Fruit fly (Drosophila melanogaster) whole organism, embryonic: ENCODE results near the gene Ssl2.

Source experiments
- Atf-2 ChIP-seq: fragments of 200-800 bp; sonication (Bioruptor generic); optimal IDR thresholded peaks from 2 replicates; lab custom pipeline; 2016; ENCODE audit warnings: missing biosample characterization, missing genetic modification characterization
- C15 ChIP-seq: fragments of 200-800 bp; sonication (Bioruptor generic); IDR thresholded peaks from 3 replicates; pipeline ENCODE4 v1.3.6; 2022; ENCODE audit warnings: missing biosample characterization, missing genetic modification characterization
- CG10366 ChIP-seq: fragments of 200-800 bp; sonication (Bioruptor generic); IDR thresholded peaks from 2 replicates; pipeline ENCODE4 v1.3.6; 2022; ENCODE audit warnings: missing biosample characterization, missing genetic modification characterization
- CG15601 ChIP-seq: fragments of 200-800 bp; sonication (Bioruptor generic); optimal IDR thresholded peaks from 3 replicates; lab custom pipeline; 2019; ENCODE audit warnings: missing biosample characterization, mild to moderate bottlenecking, missing genetic modification characterization, moderate library complexity
- CG16779 ChIP-seq: fragments of 200-800 bp; sonication (Bioruptor generic); IDR thresholded peaks from 2 replicates; pipeline ENCODE4 v1.3.6; 2022; ENCODE audit warnings: missing biosample characterization, missing genetic modification characterization
- CG18011 ChIP-seq: fragments of 200-800 bp; sonication (Bioruptor generic); optimal IDR thresholded peaks from 2 replicates; lab custom pipeline; 2017; ENCODE audit warnings: missing biosample characterization, missing genetic modification characterization, mild to moderate bottlenecking, moderate library complexity, missing genotype
- CG1832 ChIP-seq: fragments of 200-800 bp; sonication (Bioruptor generic); optimal IDR thresholded peaks from 2 replicates; lab custom pipeline; 2017; ENCODE audit warnings: missing biosample characterization, mild to moderate bottlenecking, missing genetic modification characterization, inconsistent platforms
- CG2199 ChIP-seq: fragments of 200-800 bp; sonication (Bioruptor generic); IDR thresholded peaks from 3 replicates; pipeline ENCODE4 v1.3.6; 2022; ENCODE audit warnings: missing biosample characterization, missing genetic modification characterization
- CG2678 ChIP-seq: fragments of 200-800 bp; sonication (Bioruptor generic); optimal IDR thresholded peaks from 3 replicates; lab custom pipeline; 2019; ENCODE audit warnings: missing biosample characterization, mild to moderate bottlenecking, missing genetic modification characterization, moderate library complexity
- CG30403 ChIP-seq: fragments of 200-800 bp; sonication (Bioruptor generic); optimal IDR thresholded peaks from 3 replicates; lab custom pipeline; 2016; ENCODE audit warnings: missing biosample characterization, missing genetic modification characterization
- CG30431 ChIP-seq: fragments of 200-800 bp; sonication (Bioruptor generic); optimal IDR thresholded peaks from 2 replicates; lab custom pipeline; 2017; ENCODE audit warnings: missing biosample characterization, missing genetic modification characterization
- CG4282 ChIP-seq: fragments of 200-800 bp; sonication (Bioruptor generic); optimal IDR thresholded peaks from 2 replicates; lab custom pipeline; 2016; ENCODE audit warnings: missing biosample characterization, missing genetic modification characterization
- CG4854 ChIP-seq: fragments of 200-800 bp; sonication (Bioruptor generic); optimal IDR thresholded peaks from 2 replicates; lab custom pipeline; 2016; ENCODE audit warnings: missing biosample characterization, missing genetic modification characterization, inconsistent platforms
- CG6175 ChIP-seq: fragments of 200-800 bp; sonication (Bioruptor generic); IDR thresholded peaks from 3 replicates; pipeline ENCODE4 v1.3.6; 2022; ENCODE audit warnings: missing biosample characterization, missing genetic modification characterization
- CG7372 ChIP-seq: fragments of 200-800 bp; sonication (Bioruptor generic); IDR thresholded peaks from 2 replicates; pipeline ENCODE4 v1.3.6; 2022; ENCODE audit warnings: missing biosample characterization, missing genetic modification characterization
- CG8281 ChIP-seq: fragments of 200-800 bp; sonication (Bioruptor generic); optimal IDR thresholded peaks from 2 replicates; lab custom pipeline; 2018; ENCODE audit warnings: missing biosample characterization, mild to moderate bottlenecking, missing genetic modification characterization, moderate library complexity
- CG8290 ChIP-seq, 3 experiments: fragments of 200-800 bp; sonication (Bioruptor generic); optimal IDR thresholded peaks; 2 replicates each; lab custom pipeline; 2016 to 2019; ENCODE audit warnings: missing biosample characterization in 3 of 3, missing genetic modification characterization in 3 of 3, mild to moderate bottlenecking in 2 of 3, moderate library complexity in 1 of 3
- CrebB ChIP-seq: fragments of 200-800 bp; sonication (Bioruptor generic); optimal IDR thresholded peaks from 3 replicates; lab custom pipeline; 2018; ENCODE audit warnings: missing biosample characterization, mild to moderate bottlenecking, missing genetic modification characterization
- Fer1 ChIP-seq: fragments of 200-800 bp; sonication (Bioruptor generic); optimal IDR thresholded peaks from 2 replicates; lab custom pipeline; 2017; ENCODE audit warnings: missing biosample characterization, mild to moderate bottlenecking, missing genetic modification characterization
- HLHmδ ChIP-seq: fragments of 200-800 bp; sonication (Bioruptor generic); optimal IDR thresholded peaks from 2 replicates; lab custom pipeline; 2018; ENCODE audit warnings: missing biosample characterization, mild to moderate bottlenecking, missing genetic modification characterization, moderate library complexity
- HmgZ ChIP-seq: fragments of 200-800 bp; sonication (Bioruptor generic); optimal IDR thresholded peaks from 2 replicates; lab custom pipeline; 2018; ENCODE audit warnings: missing biosample characterization, mild to moderate bottlenecking, missing genetic modification characterization
- Hr39 ChIP-seq: fragments of >200 bp; optimal IDR thresholded peaks from 2 replicates; lab custom pipeline; 2017
- Opbp ChIP-seq: fragments of 200-800 bp; sonication (Bioruptor generic); IDR thresholded peaks from 3 replicates; pipeline ENCODE4 v1.3.6; 2022; ENCODE audit warnings: missing biosample characterization, missing genetic modification characterization; ENCODE audit not compliant: partially characterized antibody
- Ravus ChIP-seq: fragments of 200-800 bp; sonication (Bioruptor generic); IDR thresholded peaks from 2 replicates; pipeline ENCODE4 v1.3.6; 2022; ENCODE audit warnings: missing biosample characterization, missing genetic modification characterization
- Rx ChIP-seq: fragments of 200-800 bp; sonication (Bioruptor generic); IDR thresholded peaks from 2 replicates; pipeline ENCODE4 v1.3.6; 2022; ENCODE audit warnings: missing biosample characterization, missing genetic modification characterization
- Taf1 ChIP-seq: fragments of 200-800 bp; sonication (Bioruptor generic); IDR thresholded peaks from 2 replicates; pipeline ENCODE4 v1.3.6; 2022; ENCODE audit warnings: missing biosample characterization, missing genetic modification characterization
- YL-1 ChIP-seq: fragments of 200-800 bp; sonication (Bioruptor generic); optimal IDR thresholded peaks from 3 replicates; lab custom pipeline; 2017; ENCODE audit warnings: missing biosample characterization, mild to moderate bottlenecking, missing genetic modification characterization
- ab ChIP-seq: fragments of 200-800 bp; sonication (Bioruptor generic); optimal IDR thresholded peaks from 2 replicates; lab custom pipeline; 2016; ENCODE audit warnings: missing biosample characterization, missing genetic modification characterization
- al ChIP-seq: fragments of 200-800 bp; sonication (Bioruptor generic); IDR thresholded peaks from 2 replicates; pipeline ENCODE4 v1.3.6; 2022; ENCODE audit warnings: missing biosample characterization, missing genetic modification characterization
- ato ChIP-seq: fragments of 200-800 bp; sonication (Bioruptor generic); IDR thresholded peaks from 2 replicates; pipeline ENCODE4 v1.3.6; 2022; ENCODE audit warnings: missing biosample characterization, missing genetic modification characterization; ENCODE audit not compliant: partially characterized antibody
- bowl ChIP-seq: fragments of 200-800 bp; sonication (Bioruptor generic); IDR thresholded peaks from 2 replicates; pipeline ENCODE4 v1.3.6; 2022; ENCODE audit warnings: missing biosample characterization, missing genetic modification characterization
- dimm ChIP-seq: fragments of 200-800 bp; sonication (Bioruptor generic); IDR thresholded peaks from 2 replicates; pipeline ENCODE4 v1.3.6; 2022; ENCODE audit warnings: missing biosample characterization, missing genetic modification characterization
- en ChIP-seq: fragments of 200-800 bp; sonication (Bioruptor generic); optimal IDR thresholded peaks from 2 replicates; lab custom pipeline; 2016; ENCODE audit warnings: missing biosample characterization, missing genetic modification characterization
- exex ChIP-seq: fragments of 200-800 bp; sonication (Bioruptor generic); optimal IDR thresholded peaks from 4 replicates; lab custom pipeline; 2018; ENCODE audit warnings: missing biosample characterization, mild to moderate bottlenecking, missing genetic modification characterization, moderate library complexity
- her ChIP-seq: fragments of 200-800 bp; sonication (Bioruptor generic); optimal IDR thresholded peaks from 2 replicates; lab custom pipeline; 2016; ENCODE audit warnings: missing biosample characterization, missing genetic modification characterization
- insv ChIP-seq, 2 experiments: fragments of 200-800 bp; sonication (Bioruptor generic); optimal IDR thresholded peaks; 3 replicates each; lab custom pipeline; 2016 to 2018; ENCODE audit warnings: missing biosample characterization in 2 of 2, missing genetic modification characterization in 2 of 2
- jumu ChIP-seq: fragments of 200-800 bp; sonication (Bioruptor generic); optimal IDR thresholded peaks from 3 replicates; lab custom pipeline; 2016; ENCODE audit warnings: missing biosample characterization, missing genetic modification characterization
- klu ChIP-seq: fragments of 200-800 bp; sonication (Bioruptor generic); IDR thresholded peaks from 2 replicates; pipeline ENCODE4 v1.3.6; 2022; ENCODE audit warnings: missing biosample characterization, missing genetic modification characterization
- lilli ChIP-seq: fragments of 200-800 bp; sonication (Bioruptor generic); optimal IDR thresholded peaks from 3 replicates; lab custom pipeline; 2016; ENCODE audit warnings: missing biosample characterization, missing genetic modification characterization
- lola ChIP-seq, 3 experiments: fragments of >200 bp in 2 of 3; fragments of 200-800 bp in 1 of 3; sonication (Bioruptor generic) in 1 of 3; optimal IDR thresholded peaks; 2 replicates each; lab custom pipeline; 2017 to 2019; ENCODE audit warnings: missing biosample characterization in 3 of 3, missing genetic modification characterization in 3 of 3, mild to moderate bottlenecking in 1 of 3, moderate library complexity in 1 of 3
- nerfin-2 ChIP-seq: fragments of 200-800 bp; sonication (Bioruptor generic); IDR thresholded peaks from 2 replicates; pipeline ENCODE4 v1.3.6; 2022; ENCODE audit warnings: missing biosample characterization, missing genetic modification characterization; ENCODE audit not compliant: partially characterized antibody
- onecut ChIP-seq: fragments of 200-800 bp; sonication (Bioruptor generic); IDR thresholded peaks from 2 replicates; pipeline ENCODE4 v1.3.6; 2022; ENCODE audit warnings: missing biosample characterization, missing genetic modification characterization
- repo ChIP-seq: fragments of 200-800 bp; sonication (Bioruptor generic); optimal IDR thresholded peaks from 2 replicates; lab custom pipeline; 2016; ENCODE audit warnings: missing biosample characterization, missing genetic modification characterization
- ro ChIP-seq: fragments of 200-800 bp; sonication (Bioruptor generic); IDR thresholded peaks from 2 replicates; pipeline ENCODE4 v1.3.6; 2022; ENCODE audit warnings: missing biosample characterization, missing genetic modification characterization
- schlank ChIP-seq: fragments of 200-800 bp; sonication (Bioruptor generic); optimal IDR thresholded peaks from 2 replicates; lab custom pipeline; 2018; ENCODE audit warnings: missing biosample characterization, mild to moderate bottlenecking, missing genetic modification characterization
- sisA ChIP-seq: fragments of 200-800 bp; sonication (Bioruptor generic); IDR thresholded peaks from 2 replicates; pipeline ENCODE4 v1.3.6; 2022; ENCODE audit warnings: missing biosample characterization, missing genetic modification characterization
- slbo ChIP-seq: fragments of 200-800 bp; sonication (Bioruptor generic); IDR thresholded peaks from 2 replicates; pipeline ENCODE4 v1.3.6; 2022; ENCODE audit warnings: missing biosample characterization, missing genetic modification characterization
- slou ChIP-seq: fragments of 200-800 bp; sonication (Bioruptor generic); optimal IDR thresholded peaks from 3 replicates; lab custom pipeline; 2016; ENCODE audit warnings: missing biosample characterization, missing genetic modification characterization
- ssp ChIP-seq: fragments of 200-800 bp; sonication (Bioruptor generic); IDR thresholded peaks from 2 replicates; pipeline ENCODE4 v1.3.6; 2022; ENCODE audit warnings: missing biosample characterization, missing genetic modification characterization
- wor ChIP-seq: fragments of 200-800 bp; sonication (Bioruptor generic); IDR thresholded peaks from 2 replicates; pipeline ENCODE4 v1.3.6; 2022; ENCODE audit warnings: missing biosample characterization, missing genetic modification characterization

Ssl2 gene

DNA sequence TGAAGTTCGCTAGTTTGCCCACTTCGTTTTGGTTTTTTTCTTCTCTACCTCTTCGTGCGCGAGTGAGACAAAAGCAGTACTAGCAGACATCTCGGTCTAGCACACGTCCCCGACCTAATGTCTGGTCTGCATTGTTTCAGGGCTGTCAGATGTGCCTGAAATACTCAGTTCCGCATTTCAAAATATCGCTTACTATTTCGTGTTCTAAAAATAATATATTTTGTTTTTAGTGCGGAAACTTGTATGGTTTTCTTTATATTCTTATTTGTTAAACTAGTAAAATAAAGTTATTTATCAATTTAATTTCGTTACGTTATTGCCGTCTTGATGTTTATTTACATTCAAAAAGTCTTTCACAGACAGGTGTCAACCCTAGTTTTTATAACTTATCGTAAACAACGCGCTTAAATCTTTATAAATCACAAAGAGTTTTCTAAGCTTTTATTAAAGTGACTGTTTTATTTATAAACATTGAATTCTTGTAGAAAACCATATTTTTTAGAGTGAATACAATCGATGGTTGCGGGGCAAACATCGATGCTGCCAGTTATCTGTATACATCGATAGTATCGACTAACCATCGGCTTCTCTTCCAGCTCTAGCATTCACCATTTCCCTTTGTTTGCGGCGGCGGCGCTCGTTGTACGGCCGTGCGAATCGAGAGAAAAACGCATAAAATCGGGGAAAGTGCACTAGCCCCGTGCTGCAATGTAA is 30.9 kb upstream of the Ssl2 start (continued):
- TF ChIP-seq Fer1 (GFP tag; lab: Kevin White, UChicago) (peak; percentile 61), CG30403 (GFP tag; lab: Kevin White, UChicago) (peak; percentile 78), Taf1 (no peak), CG10366 (GFP tag; lab: Robert Waterston, UW) (no peak), schlank (no peak), bowl (GFP tag; lab: Robert Waterston, UW) (no peak), wor (no peak), Ravus (no peak), CG4854 (peak; percentile 48), C15 (GFP tag; lab: Robert Waterston, UW) (no peak), CrebB (no peak), slbo (GFP tag; lab: Robert Waterston, UW) (no peak), ato (no peak), CG4282 (GFP tag; lab: Kevin White, UChicago) (peak; percentile 23), onecut (GFP tag; lab: Robert Waterston, UW) (no peak; the same call in 1 of the 2 replicates), slou (GFP tag; lab: Kevin White, UChicago) (no peak), nerfin-2 (GFP tag; lab: Robert Waterston, UW) (no peak), CG16779 (no peak), Atf-2 (GFP tag; lab: Kevin White, UChicago) (no peak)
- TF ChIP-seq, all 482 proteins: peak for 230

DNA sequence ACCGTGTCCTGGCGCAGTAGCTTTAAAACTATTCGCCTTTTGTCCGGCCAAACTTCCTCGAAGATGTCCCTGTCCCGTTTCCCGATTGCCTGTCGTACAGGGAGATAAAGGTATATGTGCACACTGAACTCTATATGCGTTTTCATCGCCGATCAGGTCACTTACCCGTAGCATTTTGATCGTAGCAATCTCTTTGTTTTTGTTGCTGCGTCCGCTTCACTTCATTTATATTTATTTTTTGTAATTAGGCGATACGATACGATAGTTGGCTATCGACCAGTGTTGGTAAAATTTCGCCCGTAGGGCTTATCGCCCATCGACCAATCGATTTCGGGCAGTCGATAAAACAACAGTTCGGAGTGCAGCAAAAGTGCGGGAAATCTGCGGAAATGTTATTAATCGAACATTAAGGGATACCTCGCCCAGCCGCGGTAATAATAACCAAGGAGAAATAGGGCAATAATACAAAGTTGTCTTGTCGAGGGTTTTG is 30.3 kb upstream of the Ssl2 start, which contains the start of the genes Cul5 and Bicra:
Cul5 (minus strand) TSS at position 259 of the 490 bp plus-strand sequence.
Bicra (plus strand) TSS at position 324 of the 490 bp plus-strand sequence.
- TF ChIP-seq CG15601 (tag; lab: Kevin White, UChicago) (no peak), repo (no peak), CG10366 (GFP tag; lab: Robert Waterston, UW) (no peak), al (no peak), lilli (GFP tag; lab: Kevin White, UChicago) (no peak), lola (GFP tag; optimal IDR thresholded peaks at IDR 0.05; lab: Kevin White, UChicago) (no peak), HLHmδ (no peak), CG8290 (GFP tag; optimal IDR thresholded peaks at IDR 0.05; lab: Kevin White, UChicago) (no peak), CG8290 (tag; optimal IDR thresholded peaks at IDR 0.05; lab: Kevin White, UChicago) (no peak), CG2678 (tag; lab: Kevin White, UChicago) (no peak), ab (GFP tag; lab: Kevin White, UChicago) (no peak), Hr39 (lab: Kevin White, UChicago) (no peak), her (GFP tag; lab: Kevin White, UChicago) (peak; percentile 4), HmgZ (tag; lab: Kevin White, UChicago) (no peak), CG18011 (no peak), CG7372 (GFP tag; lab: Robert Waterston, UW) (no peak), CG2199 (GFP tag; lab: Robert Waterston, UW) (no peak), ssp (GFP tag; lab: Robert Waterston, UW) (no peak), insv (GFP tag; optimal IDR thresholded peaks at IDR 0.05; lab: Kevin White, UChicago) (no peak), exex (tag; lab: Kevin White, UChicago) (peak; percentile 37), CG1832 (GFP tag; lab: Kevin White, UChicago) (no peak), Rx (GFP tag; lab: Robert Waterston, UW) (no peak), ro (no peak), slbo (GFP tag; lab: Robert Waterston, UW) (no peak), CG8281 (tag; lab: Kevin White, UChicago) (no peak), CG30431 (no peak), en (no peak), sisA (GFP tag; lab: Robert Waterston, UW) (no peak), Opbp (GFP tag; lab: Robert Waterston, UW) (peak; percentile 93), dimm (GFP tag; lab: Robert Waterston, UW) (no peak), YL-1 (peak; percentile 91), jumu (GFP tag; lab: Kevin White, UChicago) (no peak), klu (no peak), CrebB (no peak), CG6175 (GFP tag; lab: Robert Waterston, UW) (no peak)
